Fruit fly (Drosophila melanogaster) whole organism, embryonic: ENCODE data around the gene CG16727.
A peak's percentile ranks its signal among the peaks of the same experiment; 100 is the strongest.

Experiments
- BtbVII ChIP-seq: fragments of 200-800 bp; sonication (Bioruptor generic); optimal IDR thresholded peaks from 3 replicates; lab custom pipeline; 2017; ENCODE audit warnings: missing biosample characterization, mild to moderate bottlenecking, missing genetic modification characterization
- CG12071 ChIP-seq: fragments of 200-800 bp; sonication (Bioruptor generic); optimal IDR thresholded peaks from 3 replicates; lab custom pipeline; 2018; ENCODE audit warnings: missing biosample characterization, mild to moderate bottlenecking, missing genetic modification characterization
- CG13424 ChIP-seq: fragments of 200-800 bp; sonication (Bioruptor generic); optimal IDR thresholded peaks from 2 replicates; lab custom pipeline; 2019; ENCODE audit warnings: missing biosample characterization, mild to moderate bottlenecking, missing genetic modification characterization, moderate library complexity
- CG17361 ChIP-seq: fragments of 200-800 bp; sonication (Bioruptor generic); IDR thresholded peaks from 3 replicates; pipeline ENCODE4 v1.3.6; 2022; ENCODE audit warnings: missing biosample characterization, missing genetic modification characterization
- CG18599 ChIP-seq: fragments of 200-800 bp; sonication (Bioruptor generic); optimal IDR thresholded peaks from 3 replicates; lab custom pipeline; 2017; ENCODE audit warnings: missing biosample characterization, missing genetic modification characterization, mild to moderate bottlenecking, moderate library complexity, missing genetic modification reagents
- CG18764 ChIP-seq: fragments of 200-800 bp; sonication (Bioruptor generic); optimal IDR thresholded peaks from 3 replicates; lab custom pipeline; 2016; ENCODE audit warnings: missing biosample characterization, missing genetic modification characterization
- CG2889 ChIP-seq: fragments of 200-800 bp; sonication (Bioruptor generic); IDR thresholded peaks from 3 replicates; pipeline ENCODE4 v1.3.6; 2022; ENCODE audit warnings: missing biosample characterization, missing genetic modification characterization
- CG30431 ChIP-seq: fragments of 200-800 bp; sonication (Bioruptor generic); optimal IDR thresholded peaks from 2 replicates; lab custom pipeline; 2017; ENCODE audit warnings: missing biosample characterization, missing genetic modification characterization
- CG3065 ChIP-seq: fragments of 200-800 bp; sonication (Bioruptor generic); optimal IDR thresholded peaks from 2 replicates; lab custom pipeline; 2016; ENCODE audit warnings: missing biosample characterization, missing genetic modification characterization
- CG6254 ChIP-seq: fragments of 200-800 bp; sonication (Bioruptor generic); optimal IDR thresholded peaks from 3 replicates; lab custom pipeline; 2017; ENCODE audit warnings: mild to moderate bottlenecking, missing biosample characterization, missing genetic modification reagents, missing genetic modification characterization
- CG6272 ChIP-seq: fragments of 200-800 bp; sonication (Bioruptor generic); IDR thresholded peaks from 2 replicates; pipeline ENCODE4 v1.3.6; 2022; ENCODE audit warnings: missing biosample characterization, missing genetic modification characterization
- CG6765 ChIP-seq: fragments of 200-800 bp; sonication (Bioruptor generic); optimal IDR thresholded peaks from 3 replicates; lab custom pipeline; 2017; ENCODE audit warnings: missing biosample characterization, mild to moderate bottlenecking, missing genetic modification characterization
- CG7372 ChIP-seq: fragments of 200-800 bp; sonication (Bioruptor generic); IDR thresholded peaks from 2 replicates; pipeline ENCODE4 v1.3.6; 2022; ENCODE audit warnings: missing biosample characterization, missing genetic modification characterization
- CG8924 ChIP-seq: fragments of 200-800 bp; optimal IDR thresholded peaks from 3 replicates; lab custom pipeline; 2019; ENCODE audit warnings: missing biosample characterization, mild to moderate bottlenecking, missing genetic modification characterization, moderate library complexity
- CkIIα-i1 ChIP-seq: fragments of 200-800 bp; sonication (Bioruptor generic); IDR thresholded peaks from 2 replicates; pipeline ENCODE4 v1.3.6; 2022; ENCODE audit warnings: missing biosample characterization, missing genetic modification characterization
- Deaf1 ChIP-seq: fragments of 200-800 bp; optimal IDR thresholded peaks from 3 replicates; lab custom pipeline; 2019; ENCODE audit warnings: missing biosample characterization, mild to moderate bottlenecking, missing genetic modification characterization, moderate library complexity
- Elba2 ChIP-seq: fragments of 200-800 bp; sonication (Bioruptor generic); optimal IDR thresholded peaks from 3 replicates; lab custom pipeline; 2016; ENCODE audit warnings: missing biosample characterization, missing genetic modification characterization
- Ets65A ChIP-seq: fragments of 200-800 bp; sonication (Bioruptor generic); peaks from one replicate; lab custom pipeline; 2016; ENCODE audit warnings: missing biosample characterization, missing genetic modification characterization
- Fer1 ChIP-seq: fragments of 200-800 bp; sonication (Bioruptor generic); optimal IDR thresholded peaks from 2 replicates; lab custom pipeline; 2017; ENCODE audit warnings: missing biosample characterization, mild to moderate bottlenecking, missing genetic modification characterization
- Fer3 ChIP-seq: fragments of 200-800 bp; sonication (Bioruptor generic); optimal IDR thresholded peaks from 2 replicates; lab custom pipeline; 2018; ENCODE audit warnings: missing biosample characterization, mild to moderate bottlenecking, missing genetic modification characterization, moderate library complexity
- Jarid2 ChIP-seq: fragments of 200-800 bp; sonication (Bioruptor generic); optimal IDR thresholded peaks from 3 replicates; lab custom pipeline; 2017; ENCODE audit warnings: mild to moderate bottlenecking, missing biosample characterization, missing genetic modification reagents, missing genetic modification characterization
- Med ChIP-seq: fragments of 200-800 bp; sonication (Bioruptor generic); peaks from one replicate; lab custom pipeline; 2016; ENCODE audit warnings: missing biosample characterization, missing genetic modification characterization, mild to moderate bottlenecking, inconsistent platforms, moderate library complexity
- Pdp1 ChIP-seq, 2 experiments: fragments of 200-800 bp; sonication (Bioruptor generic); optimal IDR thresholded peaks; 3 replicates each; lab custom pipeline; 2016; ENCODE audit warnings: missing biosample characterization in 2 of 2, missing genetic modification characterization in 2 of 2, mild to moderate bottlenecking in 1 of 2, moderate library complexity in 1 of 2
- Sox100B ChIP-seq: fragments of 200-800 bp; sonication (Bioruptor generic); optimal IDR thresholded peaks from 3 replicates; lab custom pipeline; 2018; ENCODE audit warnings: missing biosample characterization, mild to moderate bottlenecking, missing genetic modification characterization
- Spps ChIP-seq: fragments of 200-800 bp; sonication (Bioruptor generic); optimal IDR thresholded peaks from 2 replicates; lab custom pipeline; 2018; ENCODE audit warnings: missing biosample characterization, mild to moderate bottlenecking, missing genetic modification characterization
- Stat92E ChIP-seq, 3 experiments: fragments of >200 bp in 2 of 3; fragments of 200-800 bp in 1 of 3; sonication (Bioruptor generic) in 1 of 3; optimal IDR thresholded peaks; 2 replicates each; lab custom pipeline; 2017 to 2019; ENCODE audit warnings: missing biosample characterization in 3 of 3, missing genetic modification characterization in 3 of 3, mild to moderate bottlenecking in 1 of 3, moderate library complexity in 1 of 3
- TFAM ChIP-seq: fragments of 200-800 bp; sonication (Bioruptor generic); optimal IDR thresholded peaks from 2 replicates; lab custom pipeline; 2017; ENCODE audit warnings: missing biosample characterization, missing genetic modification characterization, inconsistent platforms
- Trl ChIP-seq, 3 experiments: fragments of >200 bp in 2 of 3; fragments of 200-800 bp in 1 of 3; sonication (Bioruptor generic) in 1 of 3; optimal IDR thresholded peaks; 2 replicates in 1 of 3; 3 replicates in 2 of 3; lab custom pipeline; 2016 to 2017; ENCODE audit warnings: missing biosample characterization in 1 of 3, missing genetic modification characterization in 1 of 3
- Xrp1 ChIP-seq: fragments of 200-800 bp; sonication (Bioruptor generic); IDR thresholded peaks from 2 replicates; pipeline ENCODE4 v1.3.6; 2022; ENCODE audit warnings: missing biosample characterization, missing genetic modification characterization
- bowl ChIP-seq: fragments of 200-800 bp; sonication (Bioruptor generic); IDR thresholded peaks from 2 replicates; pipeline ENCODE4 v1.3.6; 2022; ENCODE audit warnings: missing biosample characterization, missing genetic modification characterization
- caup ChIP-seq: fragments of 200-800 bp; sonication (Bioruptor generic); optimal IDR thresholded peaks from 3 replicates; lab custom pipeline; 2017; ENCODE audit warnings: missing biosample characterization, mild to moderate bottlenecking, missing genetic modification characterization, moderate library complexity; ENCODE audit not compliant: severe bottlenecking
- dpn ChIP-seq, 2 experiments: fragments of 200-800 bp; sonication (Bioruptor generic); optimal IDR thresholded peaks; 3 replicates each; lab custom pipeline; 2016; ENCODE audit warnings: missing biosample characterization in 2 of 2, missing genetic modification characterization in 2 of 2
- esg ChIP-seq: fragments of 200-800 bp; sonication (Bioruptor generic); conservative IDR thresholded peaks from 2 replicates; pipeline ENCODE4 v1.3.6; 2022; ENCODE audit warnings: missing biosample characterization, missing genetic modification characterization
- gsb-n ChIP-seq: fragments of 200-800 bp; sonication (Bioruptor generic); optimal IDR thresholded peaks from 3 replicates; lab custom pipeline; 2018; ENCODE audit warnings: missing biosample characterization, mild to moderate bottlenecking, missing genetic modification characterization
- ind ChIP-seq: fragments of 200-800 bp; sonication (Bioruptor generic); optimal IDR thresholded peaks from 3 replicates; lab custom pipeline; 2016; ENCODE audit warnings: missing biosample characterization, missing genetic modification characterization
- nau ChIP-seq: fragments of 200-800 bp; sonication (Bioruptor generic); optimal IDR thresholded peaks from 3 replicates; lab custom pipeline; 2017; ENCODE audit warnings: missing biosample characterization, mild to moderate bottlenecking, missing genetic modification characterization, missing genetic modification reagents
- nerfin-1 ChIP-seq: fragments of 200-800 bp; sonication (Bioruptor generic); optimal IDR thresholded peaks from 3 replicates; lab custom pipeline; 2019; ENCODE audit warnings: missing biosample characterization, mild to moderate bottlenecking, missing genetic modification characterization, moderate library complexity
- phol ChIP-seq: fragments of 200-800 bp; sonication (Bioruptor generic); optimal IDR thresholded peaks from 3 replicates; lab custom pipeline; 2018; ENCODE audit warnings: missing biosample characterization, mild to moderate bottlenecking, missing genetic modification characterization, moderate library complexity
- pros ChIP-seq: fragments of 200-800 bp; sonication (Bioruptor generic); optimal IDR thresholded peaks from 3 replicates; lab custom pipeline; 2019; ENCODE audit warnings: missing biosample characterization, mild to moderate bottlenecking, missing genetic modification characterization, moderate library complexity
- psq ChIP-seq: fragments of 200-800 bp; sonication (Bioruptor generic); optimal IDR thresholded peaks from 2 replicates; lab custom pipeline; 2017; ENCODE audit warnings: missing biosample characterization, missing genetic modification characterization
- rib ChIP-seq: fragments of 200-800 bp; sonication (Bioruptor generic); IDR thresholded peaks from 2 replicates; pipeline ENCODE4 v1.3.6; 2022; ENCODE audit warnings: missing biosample characterization, missing genetic modification characterization
- sna ChIP-seq: fragments of 200-800 bp; sonication (Bioruptor generic); IDR thresholded peaks from 2 replicates; pipeline ENCODE4 v1.3.6; 2022; ENCODE audit warnings: missing biosample characterization, missing genetic modification characterization; ENCODE audit not compliant: partially characterized antibody
- sr ChIP-seq: fragments of 200-800 bp; sonication (Bioruptor generic); IDR thresholded peaks from 3 replicates; pipeline ENCODE4 v1.3.6; 2022; ENCODE audit warnings: missing biosample characterization, missing genetic modification characterization
- stc ChIP-seq: fragments of 200-800 bp; sonication (Bioruptor generic); IDR thresholded peaks from 2 replicates; pipeline ENCODE4 v1.3.6; 2022; ENCODE audit warnings: missing biosample characterization, missing genetic modification characterization
- tin ChIP-seq: fragments of 200-800 bp; sonication (Bioruptor generic); optimal IDR thresholded peaks from 3 replicates; lab custom pipeline; 2016; ENCODE audit warnings: missing biosample characterization, missing genetic modification characterization
- tio ChIP-seq: fragments of 200-800 bp; sonication (Bioruptor generic); optimal IDR thresholded peaks from 2 replicates; lab custom pipeline; 2017; ENCODE audit warnings: missing biosample characterization, missing genetic modification characterization, inconsistent platforms
- trem ChIP-seq: fragments of 200-800 bp; optimal IDR thresholded peaks from 3 replicates; lab custom pipeline; 2019; ENCODE audit warnings: missing biosample characterization, mild to moderate bottlenecking, missing genetic modification characterization, moderate library complexity
- zfh1 ChIP-seq: fragments of 200-800 bp; sonication (Bioruptor generic); IDR thresholded peaks from 3 replicates; pipeline ENCODE4 v1.3.6; 2022; ENCODE audit warnings: missing biosample characterization, missing genetic modification characterization

The CG16727 gene

dm6 chr3R:19627792-19628522 lies 14.8 kb downstream of the CG16727 start (continued):
- peak; percentile 64 for TF ChIP-seq CG6254 (GFP tag; lab: Kevin White, UChicago)
- TF ChIP-seq Xrp1 (GFP tag; lab: Robert Waterston, UW) = peak; percentile 49; the same call in 1 of the 2 replicates
- TF ChIP-seq psq (GFP tag; lab: Kevin White, UChicago) = no peak
- TF ChIP-seq Med (GFP tag; lab: Kevin White, UChicago) = peak; percentile 80
- TF ChIP-seq pros (GFP tag; lab: Kevin White, UChicago) = peak; percentile 75
- TF ChIP-seq Deaf1 = peak; percentile 45
- TF ChIP-seq phol (tag; lab: Kevin White, UChicago) = peak; percentile 74
- TF ChIP-seq Stat92E (GFP tag; optimal IDR thresholded peaks at IDR 0.05; lab: Kevin White, UChicago) = peak in 1 of 3 experiments; percentile 43
- TF ChIP-seq Trl (optimal IDR thresholded peaks at IDR 0.05; lab: Kevin White, UChicago) = peak; percentile 11 to 39
- no peak for TF ChIP-seq Trl (GFP tag; optimal IDR thresholded peaks at IDR 0.05; lab: Kevin White, UChicago)
- peak; percentile 40 for TF ChIP-seq Jarid2 (GFP tag; lab: Kevin White, UChicago)
- TF ChIP-seq ind (GFP tag; lab: Kevin White, UChicago) = peak; percentile 61
- peak; percentile 44 for TF ChIP-seq nerfin-1 (tag; lab: Kevin White, UChicago)
- TF ChIP-seq CG6765 (GFP tag; lab: Kevin White, UChicago) = peak; percentile 29
- peak; percentile 2 for TF ChIP-seq Spps (tag; lab: Kevin White, UChicago)
- no peak for TF ChIP-seq sna (GFP tag; lab: Robert Waterston, UW)
- TF ChIP-seq gsb-n = no peak
- no peak for TF ChIP-seq CG6272
- 0 out of 2 replicates have a peak, but pooled peaks have one; percentile 21 for TF ChIP-seq CG7372 (GFP tag; lab: Robert Waterston, UW)
- TF ChIP-seq CG30431 (GFP tag; lab: Kevin White, UChicago) = peak; percentile 6
- peak; percentile 61 for TF ChIP-seq Fer1
- TF ChIP-seq tio (GFP tag; lab: Kevin White, UChicago) = peak; percentile 24
- TF ChIP-seq dpn (GFP tag; optimal IDR thresholded peaks at IDR 0.05; lab: Kevin White, UChicago) = peak in 1 of 2 experiments; percentile 20
- no peak for TF ChIP-seq rib (GFP tag; lab: Robert Waterston, UW)
- TF ChIP-seq CkIIα-i1 (GFP tag; lab: Robert Waterston, UW) = no peak
- TF ChIP-seq CG13424 (tag; lab: Kevin White, UChicago) = peak; percentile 16
- no peak for TF ChIP-seq CG3065
- TF ChIP-seq Sox100B (GFP tag; lab: Kevin White, UChicago) = peak; percentile 73
- TF ChIP-seq zfh1 (GFP tag; lab: Robert Waterston, UW) = 0 out of 3 replicates have a peak, but pooled peaks have one; percentile 4
- peak; percentile 2 for TF ChIP-seq Fer3 (tag; lab: Kevin White, UChicago)
- 0 out of 2 replicates have a peak, but pooled peaks have one; percentile 15 for TF ChIP-seq stc (GFP tag; lab: Robert Waterston, UW)
- TF ChIP-seq nau (GFP tag; lab: Kevin White, UChicago) = peak; percentile 37
- TF ChIP-seq trem (tag; lab: Kevin White, UChicago) = peak; percentile 27
- TF ChIP-seq CG2889 (GFP tag; lab: Robert Waterston, UW) = no peak
- peak; percentile 67 for TF ChIP-seq caup (GFP tag; lab: Kevin White, UChicago)
- peak in 1 of 2 experiments; percentile 8 for TF ChIP-seq Pdp1 (GFP tag; optimal IDR thresholded peaks at IDR 0.05; lab: Kevin White, UChicago)
- TF ChIP-seq Ets65A = peak; percentile 91
- TF ChIP-seq BtbVII (GFP tag; lab: Kevin White, UChicago) = peak; percentile 40
- peak; percentile 34 for TF ChIP-seq CG12071
- TF ChIP-seq esg (GFP tag; lab: Robert Waterston, UW) = 0 out of 2 replicates have a peak, but pooled peaks have one; percentile 14
- TF ChIP-seq sr (GFP tag; lab: Robert Waterston, UW) = no peak
- TF ChIP-seq CG18764 (GFP tag; lab: Kevin White, UChicago) = peak; percentile 15
- peak; percentile 87 for TF ChIP-seq CG17361
- peak; percentile 71 for TF ChIP-seq CG8924
- no peak for TF ChIP-seq bowl
- peak; percentile 3 for TF ChIP-seq TFAM (GFP tag; lab: Kevin White, UChicago)
- no peak for TF ChIP-seq Elba2
- TF ChIP-seq tin (GFP tag; lab: Kevin White, UChicago) = peak; percentile 42
- peak; percentile 69 for TF ChIP-seq CG18599 (GFP tag; lab: Kevin White, UChicago)
